Worm (Caenorhabditis elegans): ENCODE measurements around the gene F43C11.8.

Gene F43C11.8

DNA sequence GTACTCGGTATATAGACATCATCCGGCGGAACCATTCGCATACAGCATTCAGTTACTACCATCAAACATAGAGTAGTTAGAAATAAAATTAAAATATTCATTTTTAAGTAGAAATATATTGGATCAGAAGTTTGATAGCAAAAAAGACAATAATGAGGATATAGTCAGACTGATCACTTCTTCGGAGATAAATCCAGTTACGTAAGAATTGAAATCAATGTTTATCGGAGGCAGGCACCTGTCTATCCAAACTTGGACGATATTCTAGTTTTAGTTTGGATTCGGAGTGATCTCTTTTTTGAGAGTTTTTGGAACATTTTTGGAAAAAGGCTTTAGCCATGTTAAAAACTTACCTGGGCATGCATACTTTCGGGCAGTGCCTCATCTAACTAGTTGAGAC lies 51.0 kb downstream of the F43C11.8 start, which contains the start of gene F16G10.8:
F16G10.8 (minus strand) TSS at position 101 of the 400 bp plus-strand sequence.
- TF ChIP-seq nhr-77 (tag; optimal IDR thresholded peaks at IDR 0.05) (no peak), R02D3.7 (tag; optimal IDR thresholded peaks at IDR 0.05) (no peak), fkh-2 (tag; optimal IDR thresholded peaks at IDR 0.05) (no peak)
